Fruit fly (Drosophila melanogaster): Measurements from ENCODE around the gene Pi4KIIIalpha.
A peak's percentile ranks its signal among the peaks of the same experiment; 100 is the strongest.

Gene Pi4KIIIalpha

dm6 chrX:2608470-2609157 is 16.0 kb upstream of the Pi4KIIIalpha start, which contains the start of gene Smyd3 (continued):
- TF ChIP-seq CG15269 (tag; optimal IDR thresholded peaks at IDR 0.05), result peak; percentile 79
- TF ChIP-seq Rx (GFP tag; IDR thresholded peaks at IDR 0.05), result peak; percentile 76
- peak; percentile 82 for TF ChIP-seq Dip3 (GFP tag; optimal IDR thresholded peaks at IDR 0.05)
- TF ChIP-seq chm (GFP tag; IDR thresholded peaks at IDR 0.05), result peak; percentile 76
- TF ChIP-seq row (GFP tag; IDR thresholded peaks at IDR 0.05), result peak; percentile 92
- peak; percentile 25 for TF ChIP-seq CG2202 (tag; optimal IDR thresholded peaks at IDR 0.05)
- TF ChIP-seq slbo (GFP tag; IDR thresholded peaks at IDR 0.05), result peak; percentile 88
- TF ChIP-seq CG4820 (GFP tag; optimal IDR thresholded peaks at IDR 0.05), result peak; percentile 56
- peak; percentile 79 for TF ChIP-seq Antp (GFP tag; optimal IDR thresholded peaks at IDR 0.05)
- peak; percentile 45 for TF ChIP-seq CG15601 (tag; optimal IDR thresholded peaks at IDR 0.05)
- no peak for TF ChIP-seq pan (optimal IDR thresholded peaks at IDR 0.05)
- TF ChIP-seq pan (GFP tag; optimal IDR thresholded peaks at IDR 0.05 in 1 of 2, IDR thresholded peaks at IDR 0.05 in 1 of 2), result peak in 1 of 2 experiments; percentile 89
- no peak for TF ChIP-seq h (optimal IDR thresholded peaks at IDR 0.05)
- TF ChIP-seq tap (tag; optimal IDR thresholded peaks at IDR 0.05), result no peak
- TF ChIP-seq MBD-R2 (GFP tag; IDR thresholded peaks at IDR 0.05), result peak; percentile 90
- TF ChIP-seq gcm (GFP tag; optimal IDR thresholded peaks at IDR 0.05), result no peak
- TF ChIP-seq pzg (GFP tag; optimal IDR thresholded peaks at IDR 0.05), result peak; percentile 43
- TF ChIP-seq Atf3 (GFP tag; optimal IDR thresholded peaks at IDR 0.05), result peak; percentile 42
- TF ChIP-seq CG32772 (GFP tag; IDR thresholded peaks at IDR 0.05), result peak; percentile 73
- peak; percentile 82 for TF ChIP-seq Awh (GFP tag; IDR thresholded peaks at IDR 0.05)
- TF ChIP-seq NFAT (GFP tag; IDR thresholded peaks at IDR 0.05), result peak; percentile 87
- TF ChIP-seq CG11504 (tag; optimal IDR thresholded peaks at IDR 0.05), result no peak
- no peak for TF ChIP-seq CG15073 (GFP tag; optimal IDR thresholded peaks at IDR 0.05)
- TF ChIP-seq CG12299 (tag; optimal IDR thresholded peaks at IDR 0.05), result peak; percentile 29
- peak; percentile 70 for TF ChIP-seq pum (GFP tag; optimal IDR thresholded peaks at IDR 0.05)
- TF ChIP-seq CG30403 (GFP tag; optimal IDR thresholded peaks at IDR 0.05), result peak; percentile 85
- no peak for TF ChIP-seq mld (GFP tag; IDR thresholded peaks at IDR 0.05; ENCODE audit: partially characterized antibody)
- TF ChIP-seq CG12236 (GFP tag; optimal IDR thresholded peaks at IDR 0.05), result no peak
- peak in 1 of 2 experiments; percentile 34 for TF ChIP-seq crp (GFP tag; optimal IDR thresholded peaks at IDR 0.05)
- peak; percentile 81; the same call in 2 of the 3 replicates for TF ChIP-seq Dbx (GFP tag; IDR thresholded peaks at IDR 0.05)
- TF ChIP-seq CoRest (tag; optimal IDR thresholded peaks at IDR 0.05), result peak; percentile 72
- peak; percentile 83 for TF ChIP-seq vfl (GFP tag; optimal IDR thresholded peaks at IDR 0.05)
- peak; percentile 21 for TF ChIP-seq repo (GFP tag; optimal IDR thresholded peaks at IDR 0.05)
- TF ChIP-seq CG4730 (GFP tag; IDR thresholded peaks at IDR 0.05), result peak; percentile 78
- no peak for TF ChIP-seq sqz (GFP tag; optimal IDR thresholded peaks at IDR 0.05)
- peak; percentile 69 for TF ChIP-seq Oli (tag; optimal IDR thresholded peaks at IDR 0.05)
- TF ChIP-seq CG3163 (GFP tag; optimal IDR thresholded peaks at IDR 0.05), result peak; percentile 18
- peak; percentile 69 for TF ChIP-seq CG8924 (tag; optimal IDR thresholded peaks at IDR 0.05)
- peak; percentile 32 for TF ChIP-seq CG6654 (GFP tag; optimal IDR thresholded peaks at IDR 0.05)
- no peak for TF ChIP-seq CG3407 (GFP tag; optimal IDR thresholded peaks at IDR 0.05)
- peak; percentile 62 for TF ChIP-seq Side (GFP tag; optimal IDR thresholded peaks at IDR 0.05)
- TF ChIP-seq Mrtf (GFP tag; IDR thresholded peaks at IDR 0.05), result peak; percentile 72; the same call in 2 of the 3 replicates
- TF ChIP-seq ttk (GFP tag; IDR thresholded peaks at IDR 0.05), result peak; percentile 69; the same call in 1 of the 2 replicates
- no peak for TF ChIP-seq Dip2 (GFP tag; IDR thresholded peaks at IDR 0.05)
- TF ChIP-seq CG12104 (GFP tag; optimal IDR thresholded peaks at IDR 0.05), result peak; percentile 1
- TF ChIP-seq Dfd (GFP tag; optimal IDR thresholded peaks at IDR 0.05), result no peak
- peak; percentile 17 to 78 for TF ChIP-seq bsh (GFP tag; optimal IDR thresholded peaks at IDR 0.05)
- TF ChIP-seq wor (GFP tag; IDR thresholded peaks at IDR 0.05), result peak; percentile 48
- TF ChIP-seq Xbp1 (GFP tag; optimal IDR thresholded peaks at IDR 0.05), result peak; percentile 86
- no peak for TF ChIP-seq CG34224 (GFP tag; IDR thresholded peaks at IDR 0.05; ENCODE audit: partially characterized antibody)
- TF ChIP-seq Neu2 (GFP tag; optimal IDR thresholded peaks at IDR 0.05; ENCODE audit: borderline replicate concordance), result no peak
